Worm (Caenorhabditis elegans) whole organism, mixed stage, embryonic: ENCODE data around the gene lgc-10.

ENCODE experiments used
- M03D4.4 ChIP-seq: sonication (generic microtip); optimal IDR thresholded peaks from 2 replicates; lab custom pipeline; 2017; ENCODE audit warnings: mild to moderate bottlenecking, missing genetic modification characterization, missing compliant biosample characterization
- nhr-237 ChIP-seq: fragments of 150-350 bp; optimal IDR thresholded peaks from 2 replicates; lab custom pipeline; 2014; ENCODE audit warnings: missing biosample characterization, missing genetic modification characterization

DNA sequence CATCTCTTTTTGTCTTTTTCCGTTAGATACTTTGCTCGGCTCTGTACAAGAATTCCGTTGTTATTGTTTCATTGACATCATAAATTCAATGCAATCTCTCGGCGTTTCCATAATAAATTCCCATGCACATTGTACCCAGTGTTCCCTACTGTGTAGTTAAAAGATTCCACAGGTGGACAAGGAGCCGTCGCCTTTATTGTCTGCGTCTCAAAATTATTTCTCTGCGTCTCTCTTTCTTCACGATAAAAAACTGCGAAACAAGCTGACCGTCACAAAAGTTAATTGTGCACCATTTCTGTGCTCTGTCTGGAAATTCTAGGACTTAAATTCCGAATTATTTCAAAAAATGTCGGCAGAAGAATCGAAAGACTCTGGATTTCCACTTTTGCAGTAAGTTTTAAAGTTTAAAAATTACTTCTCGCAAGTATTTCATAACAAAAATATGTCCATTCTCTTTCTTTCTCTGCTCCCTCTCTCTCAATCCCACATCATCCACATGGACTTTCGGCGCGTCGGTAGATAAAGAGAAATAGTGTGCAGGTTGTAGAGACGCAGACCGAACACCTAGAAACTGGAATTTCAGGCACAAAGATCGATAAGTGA lies 15.3 kb downstream of the lgc-10 start:
- no peak for TF ChIP-seq nhr-237
- TF ChIP-seq M03D4.4: no peak
